Fruit fly (Drosophila melanogaster): Measurements from ENCODE around the gene CG13455.
A peak's percentile ranks its signal among the peaks of the same experiment; 100 is the strongest.

Gene CG13455

DNA sequence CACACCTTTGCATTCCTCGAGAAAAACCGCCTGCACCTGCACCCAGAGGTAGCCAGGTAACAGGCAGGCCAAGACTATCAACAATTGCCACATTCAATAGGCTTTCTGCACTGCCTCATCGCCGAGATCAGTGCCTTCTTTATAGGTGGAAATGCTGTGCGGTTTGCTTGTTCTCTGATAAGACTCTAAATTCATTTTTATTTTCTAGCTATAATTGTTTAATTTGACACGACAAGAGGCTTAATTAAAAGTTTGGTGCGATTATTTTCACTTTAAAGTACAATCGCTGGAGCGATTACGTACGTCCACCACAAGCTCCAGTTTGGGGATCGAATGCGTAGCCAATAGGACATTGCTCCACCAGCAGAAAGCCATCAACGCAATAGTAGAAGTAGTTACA is 31.0 kb downstream of the CG13455 start, which contains the start of gene CG42729:
Gene CG42729, minus strand, starts transcription at position 101 of the 400 bp plus-strand sequence.
- no peak for TF ChIP-seq pad (GFP tag; optimal IDR thresholded peaks at IDR 0.05)
- no peak for TF ChIP-seq CG11617 (GFP tag; optimal IDR thresholded peaks at IDR 0.05)
- no peak for TF ChIP-seq CG7045 (GFP tag; optimal IDR thresholded peaks at IDR 0.05)
- no peak for TF ChIP-seq Clk (GFP tag; optimal IDR thresholded peaks at IDR 0.05)
- TF ChIP-seq cic (GFP tag; optimal IDR thresholded peaks at IDR 0.05): no peak
- TF ChIP-seq CG33017 (tag; optimal IDR thresholded peaks at IDR 0.05): no peak
- no peak for TF ChIP-seq bab1 (GFP tag; optimal IDR thresholded peaks at IDR 0.05)
- no peak for TF ChIP-seq toe (GFP tag; optimal IDR thresholded peaks at IDR 0.05)
- no peak for TF ChIP-seq CG14711 (tag; optimal IDR thresholded peaks at IDR 0.05)
- no peak for TF ChIP-seq Hr96 (GFP tag; optimal IDR thresholded peaks at IDR 0.05)
- TF ChIP-seq Crg-1 (GFP tag; optimal IDR thresholded peaks at IDR 0.05): no peak
- TF ChIP-seq Mnt (GFP tag; optimal IDR thresholded peaks at IDR 0.05): no peak
- no peak for TF ChIP-seq kay (GFP tag; ENCODE audit: borderline replicate concordance)
- no peak for TF ChIP-seq CG1620 (GFP tag; optimal IDR thresholded peaks at IDR 0.05)
- no peak for TF ChIP-seq tj (GFP tag; optimal IDR thresholded peaks at IDR 0.05)

DNA sequence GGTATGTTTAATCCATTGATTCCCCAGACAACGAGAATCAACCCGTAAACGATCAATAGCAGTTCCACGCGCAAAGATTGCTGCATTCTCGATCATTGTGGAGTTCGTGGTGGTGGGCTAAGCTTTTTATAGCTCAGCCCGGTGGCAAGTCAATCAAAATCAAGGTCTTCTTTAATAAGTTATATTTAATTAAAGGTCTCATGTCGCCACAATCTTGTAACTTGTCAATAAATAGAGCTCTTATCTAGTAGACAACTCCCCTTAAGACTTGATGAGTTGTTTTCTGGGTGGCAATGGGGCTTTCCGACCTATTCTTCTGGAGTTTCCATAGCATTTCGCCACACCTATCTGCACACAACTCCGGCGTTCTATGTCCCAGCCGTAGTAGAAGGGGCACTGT is 31.7 kb downstream of the CG13455 start, which contains the start of gene CG42728:
Gene CG42728, minus strand, starts transcription at position 101 of the 400 bp plus-strand sequence.
- TF ChIP-seq CG14711 (tag; optimal IDR thresholded peaks at IDR 0.05) (no peak), CG33017 (tag; optimal IDR thresholded peaks at IDR 0.05) (no peak), cic (GFP tag; optimal IDR thresholded peaks at IDR 0.05) (no peak), tj (GFP tag; optimal IDR thresholded peaks at IDR 0.05) (no peak), CG7101 (tag; optimal IDR thresholded peaks at IDR 0.05) (no peak), toe (GFP tag; optimal IDR thresholded peaks at IDR 0.05) (no peak), Hr96 (GFP tag; optimal IDR thresholded peaks at IDR 0.05) (no peak), Mnt (GFP tag; optimal IDR thresholded peaks at IDR 0.05) (no peak), CG11617 (GFP tag; optimal IDR thresholded peaks at IDR 0.05) (no peak), CG7045 (GFP tag; optimal IDR thresholded peaks at IDR 0.05) (no peak), kay (GFP tag; ENCODE audit: borderline replicate concordance) (no peak), CG1620 (GFP tag; optimal IDR thresholded peaks at IDR 0.05) (no peak), CG5204 (GFP tag; optimal IDR thresholded peaks at IDR 0.05) (no peak), ovo (GFP tag; optimal IDR thresholded peaks at IDR 0.05) (no peak)

DNA sequence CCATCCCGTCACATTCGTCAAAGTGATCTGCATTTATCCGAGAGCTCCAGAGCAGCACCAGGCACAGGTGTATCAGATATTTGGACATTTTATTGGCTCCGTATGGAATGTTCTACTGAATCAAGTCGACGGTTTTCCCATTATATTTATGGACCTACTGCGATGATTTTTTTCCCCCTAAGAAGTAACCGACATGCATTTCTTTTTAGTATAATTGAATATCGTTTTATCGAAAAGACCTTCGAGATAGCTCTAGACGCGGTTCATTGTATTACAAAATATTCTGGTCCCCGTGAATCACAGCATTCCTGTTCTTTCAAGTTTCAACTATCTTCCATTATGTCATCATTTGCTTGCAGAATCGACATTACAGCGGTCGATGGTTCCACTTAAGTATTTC is 32.8 kb downstream of the CG13455 start, which contains the start of gene obst-H:
Gene obst-H, minus strand, starts transcription at position 101 of the 400 bp plus-strand sequence.
- TF ChIP-seq Hr96 (GFP tag; optimal IDR thresholded peaks at IDR 0.05) (no peak), bab1 (GFP tag; optimal IDR thresholded peaks at IDR 0.05) (no peak), Clk (GFP tag; optimal IDR thresholded peaks at IDR 0.05) (no peak), cnc (optimal IDR thresholded peaks at IDR 0.05) (no peak), CG7045 (GFP tag; optimal IDR thresholded peaks at IDR 0.05) (no peak), pad (GFP tag; optimal IDR thresholded peaks at IDR 0.05) (no peak)

DNA sequence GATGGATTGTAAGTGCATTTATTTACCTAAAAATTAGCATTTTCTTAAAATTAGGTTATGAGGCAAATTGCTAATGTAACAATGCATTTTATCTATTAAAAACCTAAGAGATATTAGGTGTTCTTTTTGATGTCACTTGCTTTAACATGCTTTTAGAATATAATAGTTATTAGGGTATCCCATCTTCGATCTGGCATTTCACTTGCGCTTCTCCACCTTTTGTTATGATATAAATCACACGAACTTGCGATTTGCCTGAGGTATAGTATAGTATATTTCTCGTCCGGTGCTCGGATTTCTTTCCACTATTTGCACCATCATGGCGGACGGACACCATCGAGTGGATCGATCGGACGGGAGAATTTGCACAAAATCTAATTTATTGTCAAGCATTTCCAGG is 33.7 kb downstream of the CG13455 start:
- TF ChIP-seq CG1620 (GFP tag; optimal IDR thresholded peaks at IDR 0.05) (no peak), CG11617 (GFP tag; optimal IDR thresholded peaks at IDR 0.05) (no peak), cnc (optimal IDR thresholded peaks at IDR 0.05) (no peak), Hr96 (GFP tag; optimal IDR thresholded peaks at IDR 0.05) (no peak), bab1 (GFP tag; optimal IDR thresholded peaks at IDR 0.05) (no peak), CG14711 (tag; optimal IDR thresholded peaks at IDR 0.05) (no peak), pad (GFP tag; optimal IDR thresholded peaks at IDR 0.05) (no peak), ovo (GFP tag; optimal IDR thresholded peaks at IDR 0.05) (no peak), cic (GFP tag; optimal IDR thresholded peaks at IDR 0.05) (no peak), Mnt (GFP tag; optimal IDR thresholded peaks at IDR 0.05) (no peak), Crg-1 (GFP tag; optimal IDR thresholded peaks at IDR 0.05) (no peak), tj (GFP tag; optimal IDR thresholded peaks at IDR 0.05) (no peak), Clk (GFP tag; optimal IDR thresholded peaks at IDR 0.05) (no peak), CG12768 (GFP tag; optimal IDR thresholded peaks at IDR 0.05) (no peak), CG7101 (tag; optimal IDR thresholded peaks at IDR 0.05) (no peak), CG7045 (GFP tag; optimal IDR thresholded peaks at IDR 0.05) (no peak), CG33017 (tag; optimal IDR thresholded peaks at IDR 0.05) (no peak)

DNA sequence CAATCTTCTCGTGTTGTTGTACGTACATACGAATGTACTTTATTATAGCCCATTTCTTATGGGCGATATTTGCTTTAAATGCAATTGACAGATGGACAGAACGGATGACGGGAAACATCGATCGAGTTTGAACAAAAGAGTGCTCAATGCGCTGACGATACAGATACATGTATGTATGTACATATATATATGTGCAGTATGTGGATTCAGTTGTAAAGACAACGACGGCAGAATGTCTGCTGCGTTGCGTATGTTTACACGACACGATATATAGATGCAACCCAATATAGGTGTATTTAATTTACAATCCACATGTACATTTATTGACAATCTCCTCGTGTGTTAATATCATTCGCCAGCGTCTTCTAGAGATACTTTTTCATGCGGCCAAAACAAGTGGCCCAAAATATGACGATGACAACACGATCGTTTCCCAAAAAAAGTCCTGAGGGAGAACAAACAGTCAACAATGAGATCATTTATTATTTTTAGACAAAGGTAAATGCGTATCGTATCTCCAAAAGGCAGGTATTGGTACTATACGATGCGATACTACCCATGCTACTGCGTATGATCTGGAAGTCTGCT is 34.4 kb downstream of the CG13455 start:
- TF ChIP-seq kay (GFP tag; ENCODE audit: borderline replicate concordance) (peak; percentile 66), tj (GFP tag; optimal IDR thresholded peaks at IDR 0.05) (peak; percentile 92), pad (GFP tag; optimal IDR thresholded peaks at IDR 0.05) (no peak), CG7101 (tag; optimal IDR thresholded peaks at IDR 0.05) (no peak)

DNA sequence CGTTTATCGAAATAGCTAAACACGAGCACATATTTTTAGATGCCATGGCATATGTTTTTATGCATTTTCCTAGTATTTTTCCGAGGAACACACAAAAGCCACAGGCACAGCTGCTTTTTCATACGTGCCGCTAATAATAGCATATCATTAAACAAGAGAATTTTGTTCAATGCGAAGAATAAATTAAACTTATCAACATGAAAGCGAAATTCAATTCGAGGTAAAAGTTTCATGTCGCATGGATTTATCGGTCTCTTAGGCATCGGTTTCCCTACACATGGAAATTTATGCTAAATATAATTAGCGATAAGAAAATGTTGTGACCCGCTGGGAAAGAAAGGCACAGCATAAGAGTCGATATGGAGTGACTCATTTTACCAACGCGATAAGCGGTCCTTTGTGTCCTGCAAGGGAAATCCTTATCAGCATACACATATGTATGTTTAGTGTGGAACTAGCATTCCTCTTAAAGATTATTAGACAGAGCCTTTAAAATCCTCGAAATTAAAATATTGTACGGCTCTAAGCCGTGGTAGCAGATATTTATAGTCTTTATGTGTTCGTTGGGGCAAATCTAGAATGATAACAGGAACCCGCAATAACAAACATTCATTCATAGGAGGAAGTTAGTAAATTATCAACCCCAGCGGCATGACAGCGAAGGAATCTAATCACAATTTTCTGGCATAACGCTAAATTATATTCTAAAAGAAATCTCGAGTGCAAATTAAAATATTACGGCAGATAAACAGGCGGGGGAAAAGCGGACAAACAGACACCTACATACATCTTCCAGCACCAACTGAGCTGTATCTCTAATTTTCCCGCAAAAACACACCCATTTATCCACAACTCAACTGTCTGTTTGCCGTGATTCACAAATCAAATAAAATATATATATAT is 35.3 kb downstream of the CG13455 start, which contains the start of gene CG43248:
Gene CG43248, minus strand, starts transcription at position 51 of the 903 bp plus-strand sequence.
- TF ChIP-seq CG7045 (GFP tag; optimal IDR thresholded peaks at IDR 0.05) (no peak), cic (GFP tag; optimal IDR thresholded peaks at IDR 0.05) (peak; percentile 85)

All from whole organism, adult.